Fruit fly (Drosophila melanogaster) whole organism, prepupa: ENCODE results near the gene mia.

Experiments
- CG10631 ChIP-seq: fragments of 200-800 bp; sonication (Bioruptor generic); optimal IDR thresholded peaks from 2 replicates; lab custom pipeline; 2016; ENCODE audit warnings: missing biosample characterization, missing genetic modification characterization
- CG10669 ChIP-seq: fragments of 200-800 bp; sonication (Bioruptor generic); optimal IDR thresholded peaks from 3 replicates; lab custom pipeline; 2018; ENCODE audit warnings: missing biosample characterization, mild to moderate bottlenecking, missing genetic modification characterization, moderate library complexity
- CG6163 ChIP-seq: fragments of 200-800 bp; sonication (Bioruptor generic); IDR thresholded peaks from 3 replicates; pipeline ENCODE4 v1.3.6; 2022; ENCODE audit warnings: missing biosample characterization, missing genetic modification characterization
- CG6276 ChIP-seq: fragments of 200-800 bp; sonication (Bioruptor generic); optimal IDR thresholded peaks from 2 replicates; lab custom pipeline; 2017; ENCODE audit warnings: missing biosample characterization, mild to moderate bottlenecking, missing genetic modification characterization
- Eip75B ChIP-seq: fragments of 200-800 bp; sonication (Bioruptor generic); optimal IDR thresholded peaks from 3 replicates; lab custom pipeline; 2016; ENCODE audit warnings: missing biosample characterization, missing genetic modification characterization
- Hr38 ChIP-seq: sonication (Bioruptor generic); optimal IDR thresholded peaks from 2 replicates; lab custom pipeline; 2016; ENCODE audit warnings: missing biosample characterization, missing genetic modification characterization
- OdsH ChIP-seq: fragments of 200-800 bp; sonication (Bioruptor generic); optimal IDR thresholded peaks from 3 replicates; lab custom pipeline; 2016; ENCODE audit warnings: missing biosample characterization, missing genetic modification characterization
- acj6 ChIP-seq: fragments of 200-800 bp; sonication (Bioruptor generic); optimal IDR thresholded peaks from 3 replicates; lab custom pipeline; 2016; ENCODE audit warnings: missing biosample characterization, missing genetic modification characterization
- dac ChIP-seq: fragments of 200-800 bp; sonication (Bioruptor generic); optimal IDR thresholded peaks from 2 replicates; lab custom pipeline; 2017; ENCODE audit warnings: missing biosample characterization, mild to moderate bottlenecking, missing genetic modification characterization
- fd59A ChIP-seq: fragments of 200-800 bp; sonication (Bioruptor generic); optimal IDR thresholded peaks from 2 replicates; lab custom pipeline; 2017; ENCODE audit warnings: missing biosample characterization, mild to moderate bottlenecking, missing genetic modification characterization, missing genetic modification reagents
- net ChIP-seq: fragments of 200-800 bp; sonication (Bioruptor generic); optimal IDR thresholded peaks from 3 replicates; lab custom pipeline; 2016; ENCODE audit warnings: missing biosample characterization, missing genetic modification characterization

- no peak for TF ChIP-seq CG10631 (GFP tag; lab: Kevin White, UChicago)
- TF ChIP-seq fd59A (GFP tag; lab: Kevin White, UChicago) = no peak
- no peak for TF ChIP-seq net (GFP tag; lab: Kevin White, UChicago)
- no peak for TF ChIP-seq acj6 (GFP tag; lab: Kevin White, UChicago)
- TF ChIP-seq dac (GFP tag; lab: Kevin White, UChicago) = no peak
- TF ChIP-seq Hr38 = no peak
- no peak for TF ChIP-seq CG6276 (GFP tag; lab: Kevin White, UChicago)
- no peak for TF ChIP-seq Eip75B (GFP tag; lab: Kevin White, UChicago)
- TF ChIP-seq CG6163 = no peak
- TF ChIP-seq OdsH (GFP tag; lab: Kevin White, UChicago) = no peak
- TF ChIP-seq CG10669 (GFP tag; lab: Kevin White, UChicago) = no peak
Measured at dm6 chr3R:5523070-5523637, 27.8 kb downstream of the mia start, which contains the start of the genes CG43845 and Nmdar1.
